Worm (Caenorhabditis elegans) whole organism, young adult: ENCODE results near the gene F58D12.1.

ENCODE experiments used
- B0019.2 ChIP-seq: fragments of 200-800 bp; sonication (Bioruptor generic); conservative IDR thresholded peaks from 2 replicates; pipeline ENCODE4 v1.3.6; 2022; ENCODE audit warnings: missing genetic modification reagents, missing genetic modification characterization, missing compliant biosample characterization
- B0336.3 ChIP-seq: fragments of 200-800 bp; sonication (Bioruptor generic); IDR thresholded peaks from 2 replicates; pipeline ENCODE4 v1.3.6; 2022; ENCODE audit warnings: missing genetic modification characterization, missing compliant biosample characterization
- C06A6.2 ChIP-seq: fragments of 200-800 bp; sonication (Bioruptor generic); conservative IDR thresholded peaks from 2 replicates; pipeline ENCODE4 v1.3.6; 2022; ENCODE audit warnings: missing genetic modification characterization, missing compliant biosample characterization
- C17E4.6 ChIP-seq: fragments of 200-800 bp; sonication (Bioruptor generic); IDR thresholded peaks from 2 replicates; pipeline ENCODE4 v1.3.6; 2022; ENCODE audit warnings: missing genetic modification reagents, missing genetic modification characterization, missing compliant biosample characterization
- F39B2.1 ChIP-seq: fragments of 200-800 bp; sonication (Bioruptor generic); IDR thresholded peaks from 2 replicates; pipeline ENCODE4 v1.3.6; 2022; ENCODE audit warnings: missing genetic modification reagents, missing genetic modification characterization, missing compliant biosample characterization
- F49E8.2 ChIP-seq: sonication (generic microtip); optimal IDR thresholded peaks from 3 replicates; lab custom pipeline; 2017; ENCODE audit warnings: missing genetic modification characterization, mild to moderate bottlenecking, missing compliant biosample characterization, antibody characterized with exemption, moderate library complexity; ENCODE audit not compliant: insufficient read depth
- F52B5.7 ChIP-seq: sonication (generic microtip); optimal IDR thresholded peaks from 2 replicates; lab custom pipeline; 2016; ENCODE audit warnings: mild to moderate bottlenecking, missing genetic modification characterization, missing compliant biosample characterization
- F57C9.4 ChIP-seq: sonication (generic microtip); optimal IDR thresholded peaks from 2 replicates; lab custom pipeline; 2017; ENCODE audit warnings: mild to moderate bottlenecking, missing genetic modification characterization, missing compliant biosample characterization
- T26A5.8 ChIP-seq: sonication (generic microtip); optimal IDR thresholded peaks from 2 replicates; lab custom pipeline; 2016; ENCODE audit warnings: missing genetic modification characterization, missing compliant biosample characterization
- Y56A3A.18 ChIP-seq: fragments of 200-800 bp; sonication (Bioruptor generic); IDR thresholded peaks from 2 replicates; pipeline ENCODE4 v1.3.6; 2022; ENCODE audit warnings: missing genetic modification reagents, missing genetic modification characterization, missing compliant biosample characterization
- ZK185.1 ChIP-seq: sonication (generic microtip); optimal IDR thresholded peaks from 2 replicates; lab custom pipeline; 2016; ENCODE audit warnings: mild to moderate bottlenecking, missing genetic modification characterization, missing compliant biosample characterization; ENCODE audit not compliant: poor library complexity, severe bottlenecking
- akir-1 ChIP-seq: fragments of 200-800 bp; sonication (Bioruptor generic); optimal IDR thresholded peaks from 2 replicates; lab custom pipeline; 2018; ENCODE audit warnings: mild to moderate bottlenecking, missing genetic modification characterization, moderate library complexity, missing compliant biosample characterization
- cebp-1 ChIP-seq, 2 experiments: fragments of 200-800 bp in 1 of 2; sonication (Bioruptor generic) in 1 of 2; sonication (generic microtip) in 1 of 2; IDR thresholded peaks in 1 of 2; optimal IDR thresholded peaks in 1 of 2; 2 replicates each; pipeline versions ENCODE4 v1.3.6 to Lab custom; 2017 to 2022; ENCODE audit warnings: missing compliant biosample characterization in 2 of 2, missing genetic modification characterization in 2 of 2, mild to moderate bottlenecking in 1 of 2, missing genetic modification reagents in 1 of 2, moderate library complexity in 1 of 2
- cebp-2 ChIP-seq: fragments of 200-800 bp; sonication (Bioruptor generic); IDR thresholded peaks from 2 replicates; pipeline ENCODE4 v1.3.6; 2022; ENCODE audit warnings: missing genetic modification characterization, missing compliant biosample characterization
- ceh-100 ChIP-seq: fragments of 200-800 bp; sonication (Bioruptor generic); IDR thresholded peaks from 2 replicates; pipeline ENCODE4 v1.3.6; 2022; ENCODE audit warnings: missing genetic modification reagents, missing genetic modification characterization, missing compliant biosample characterization
- dox-1 ChIP-seq: fragments of 200-800 bp; sonication (Bioruptor generic); IDR thresholded peaks from 2 replicates; pipeline ENCODE4 v1.3.6; 2022; ENCODE audit warnings: missing genetic modification reagents, missing genetic modification characterization, missing compliant biosample characterization
- egl-44 ChIP-seq: fragments of 200-800 bp; sonication (Bioruptor generic); IDR thresholded peaks from 2 replicates; pipeline ENCODE4 v1.3.6; 2022; ENCODE audit warnings: missing genetic modification reagents, missing genetic modification characterization, missing compliant biosample characterization
- fkh-3 ChIP-seq: sonication (generic microtip); optimal IDR thresholded peaks from 2 replicates; lab custom pipeline; 2016; ENCODE audit warnings: mild to moderate bottlenecking, missing genetic modification characterization, missing compliant biosample characterization
- gei-17 ChIP-seq: fragments of 200-800 bp; sonication (Bioruptor generic); optimal IDR thresholded peaks from 2 replicates; lab custom pipeline; 2018; ENCODE audit warnings: mild to moderate bottlenecking, missing genetic modification characterization, missing compliant biosample characterization
- him-1 ChIP-seq: sonication (generic microtip); optimal IDR thresholded peaks from 2 replicates; lab custom pipeline; 2016; ENCODE audit warnings: missing genotype, missing genetic modification reagents, missing genetic modification characterization, missing compliant biosample characterization
- hrde-1 ChIP-seq: sonication (generic microtip); optimal IDR thresholded peaks from 2 replicates; lab custom pipeline; 2016; ENCODE audit warnings: missing genetic modification characterization, mild to moderate bottlenecking, missing compliant biosample characterization, moderate library complexity, missing genotype, missing genetic modification reagents, borderline replicate concordance
- hsf-1 ChIP-seq: fragments of 200-800 bp; sonication (Bioruptor generic); IDR thresholded peaks from 2 replicates; pipeline ENCODE4 v1.3.6; 2022; ENCODE audit warnings: missing genetic modification reagents, missing genetic modification characterization, missing compliant biosample characterization
- let-526 ChIP-seq: fragments of 200-800 bp; sonication (Bioruptor generic); IDR thresholded peaks from 2 replicates; pipeline ENCODE4 v1.3.6; 2022; ENCODE audit warnings: missing genetic modification reagents, missing genetic modification characterization, missing compliant biosample characterization
- lin-26 ChIP-seq: fragments of 200-800 bp; sonication (Bioruptor generic); IDR thresholded peaks from 2 replicates; pipeline ENCODE4 v1.3.6; 2022; ENCODE audit warnings: missing genetic modification reagents, missing genetic modification characterization, missing compliant biosample characterization
- lin-35 ChIP-seq, 3 experiments: fragments of 150-350 bp in 2 of 3; sonication (generic microtip) in 1 of 3; optimal IDR thresholded peaks; 2 replicates each; lab custom pipeline; 2014 to 2018; ENCODE audit warnings: missing biosample characterization in 3 of 3, missing genetic modification characterization in 3 of 3, missing genetic modification reagents in 3 of 3
- lin-40 ChIP-seq: sonication (generic microtip); optimal IDR thresholded peaks from 2 replicates; lab custom pipeline; 2016; ENCODE audit warnings: missing genetic modification characterization, mild to moderate bottlenecking, missing compliant biosample characterization, missing genotype, missing genetic modification reagents
- lin-54 ChIP-seq: fragments of 200-800 bp; sonication (Bioruptor generic); optimal IDR thresholded peaks from 2 replicates; lab custom pipeline; 2018; ENCODE audit warnings: mild to moderate bottlenecking, missing genetic modification characterization, missing compliant biosample characterization
- lir-1 ChIP-seq: fragments of 200-800 bp; sonication (Bioruptor generic); conservative IDR thresholded peaks from 2 replicates; pipeline ENCODE4 v1.3.6; 2022; ENCODE audit warnings: missing genetic modification reagents, missing genetic modification characterization, missing compliant biosample characterization
- lsl-1 ChIP-seq: fragments of 200-800 bp; sonication (Bioruptor generic); optimal IDR thresholded peaks from 2 replicates; lab custom pipeline; 2018; ENCODE audit warnings: mild to moderate bottlenecking, missing genetic modification characterization, moderate library complexity, missing compliant biosample characterization
- madf-10 ChIP-seq: sonication (generic microtip); optimal IDR thresholded peaks from 2 replicates; lab custom pipeline; 2016; ENCODE audit warnings: mild to moderate bottlenecking, missing genetic modification characterization, missing compliant biosample characterization
- madf-3 ChIP-seq: fragments of 200-800 bp; sonication (Bioruptor generic); IDR thresholded peaks from 2 replicates; pipeline ENCODE4 v1.3.6; 2022; ENCODE audit warnings: missing genetic modification reagents, missing genetic modification characterization, missing compliant biosample characterization
- nhr-120 ChIP-seq: fragments of 200-800 bp; sonication (Bioruptor generic); IDR thresholded peaks from 2 replicates; pipeline ENCODE4 v1.3.6; 2022; ENCODE audit warnings: missing genetic modification characterization, missing compliant biosample characterization
- nhr-179 ChIP-seq: sonication (generic microtip); optimal IDR thresholded peaks from 2 replicates; lab custom pipeline; 2016; ENCODE audit warnings: mild to moderate bottlenecking, missing genetic modification characterization, missing compliant biosample characterization
- nhr-27 ChIP-seq: fragments of 200-800 bp; sonication (Bioruptor generic); optimal IDR thresholded peaks from 2 replicates; lab custom pipeline; 2018; ENCODE audit warnings: mild to moderate bottlenecking, missing genetic modification characterization, moderate library complexity, missing compliant biosample characterization
- pha-4 ChIP-seq: fragments of 150-350 bp; sonication (generic microtip); optimal IDR thresholded peaks from 2 replicates; lab custom pipeline; 2014; ENCODE audit warnings: missing biosample characterization, missing genetic modification reagents, missing genetic modification characterization
- rpc-1 ChIP-seq, 2 experiments: fragments of 150-350 bp in 1 of 2; sonication (generic microtip) in 1 of 2; optimal IDR thresholded peaks; 2 replicates each; lab custom pipeline; 2014 to 2018; ENCODE audit warnings: missing biosample characterization in 1 of 2, missing genetic modification characterization in 1 of 2, missing genetic modification reagents in 1 of 2, missing genotype in 1 of 2
- snpc-1.3 ChIP-seq: sonication (generic microtip); optimal IDR thresholded peaks from 2 replicates; lab custom pipeline; 2017; ENCODE audit warnings: missing genetic modification characterization, mild to moderate bottlenecking, missing compliant biosample characterization, antibody characterized with exemption, moderate library complexity, missing genotype, missing genetic modification reagents; ENCODE audit not compliant: insufficient read depth
- sptf-2 ChIP-seq: fragments of 200-800 bp; sonication (Bioruptor generic); optimal IDR thresholded peaks from 2 replicates; lab custom pipeline; 2018; ENCODE audit warnings: mild to moderate bottlenecking, missing genetic modification characterization, missing compliant biosample characterization
- tbx-9 ChIP-seq: sonication (generic microtip); optimal IDR thresholded peaks from 2 replicates; lab custom pipeline; 2016; ENCODE audit warnings: borderline replicate concordance, missing genetic modification characterization, inconsistent platforms, missing compliant biosample characterization
- unc-62 ChIP-seq: fragments of 150-350 bp; optimal IDR thresholded peaks from 2 replicates; lab custom pipeline; 2014; ENCODE audit warnings: missing biosample characterization, missing genetic modification reagents, missing genetic modification characterization
- zfh-2 ChIP-seq: fragments of 200-800 bp; sonication (Bioruptor generic); conservative IDR thresholded peaks from 2 replicates; pipeline ENCODE4 v1.3.6; 2022; ENCODE audit warnings: missing genetic modification reagents, missing genetic modification characterization, missing compliant biosample characterization
- ztf-22 ChIP-seq: fragments of 200-800 bp; sonication (Bioruptor generic); optimal IDR thresholded peaks from 2 replicates; lab custom pipeline; 2018; ENCODE audit warnings: mild to moderate bottlenecking, missing genetic modification characterization, moderate library complexity, missing compliant biosample characterization
- ztf-26 ChIP-seq: sonication (generic microtip); optimal IDR thresholded peaks from 2 replicates; lab custom pipeline; 2017; ENCODE audit warnings: missing genetic modification characterization, missing compliant biosample characterization
- ztf-28 ChIP-seq: fragments of 200-800 bp; sonication (Bioruptor generic); IDR thresholded peaks from 2 replicates; pipeline ENCODE4 v1.3.6; 2022; ENCODE audit warnings: missing genetic modification reagents, missing genetic modification characterization, missing compliant biosample characterization
- ztf-6 ChIP-seq: fragments of 200-800 bp; sonication (Bioruptor generic); IDR thresholded peaks from 2 replicates; pipeline ENCODE4 v1.3.6; 2022; ENCODE audit warnings: missing genetic modification reagents, missing genetic modification characterization, missing compliant biosample characterization

The F58D12.1 gene

DNA sequence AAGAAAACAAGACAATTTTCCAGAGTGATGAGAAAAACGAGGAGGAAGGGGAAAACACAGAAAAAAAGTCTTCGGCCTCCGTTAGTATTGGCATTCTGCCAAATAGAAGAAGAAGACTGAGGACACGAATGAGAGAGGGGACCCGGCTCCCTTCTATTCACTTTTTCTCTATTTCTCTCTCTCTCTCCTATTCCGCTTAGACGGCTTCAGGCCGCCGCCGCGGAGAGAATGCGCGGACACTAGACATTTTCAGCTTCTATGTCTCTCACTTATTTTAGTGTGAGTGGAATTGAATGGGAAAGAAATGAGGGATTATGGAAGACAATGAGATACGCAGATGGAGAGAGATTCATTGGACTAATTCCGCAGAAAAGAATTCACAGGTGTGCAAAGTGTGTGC is 42.6 kb upstream of the F58D12.1 start:
- TF ChIP-seq zfh-2 (GFP tag; lab: Robert Waterston, UW) = 0 out of 2 replicates have a peak, but pooled peaks have one; percentile 16
- TF ChIP-seq cebp-2 = no peak
- no peak for TF ChIP-seq snpc-1.3 (tag; lab: Kevin White, UChicago)
- no peak for TF ChIP-seq ZK185.1 (tag; lab: Kevin White, UChicago)
- TF ChIP-seq F49E8.2 (tag; lab: Kevin White, UChicago) = no peak
- no peak for TF ChIP-seq Y56A3A.18 (GFP tag; lab: Robert Waterston, UW)
- no peak for TF ChIP-seq dox-1 (GFP tag; lab: Robert Waterston, UW)

DNA sequence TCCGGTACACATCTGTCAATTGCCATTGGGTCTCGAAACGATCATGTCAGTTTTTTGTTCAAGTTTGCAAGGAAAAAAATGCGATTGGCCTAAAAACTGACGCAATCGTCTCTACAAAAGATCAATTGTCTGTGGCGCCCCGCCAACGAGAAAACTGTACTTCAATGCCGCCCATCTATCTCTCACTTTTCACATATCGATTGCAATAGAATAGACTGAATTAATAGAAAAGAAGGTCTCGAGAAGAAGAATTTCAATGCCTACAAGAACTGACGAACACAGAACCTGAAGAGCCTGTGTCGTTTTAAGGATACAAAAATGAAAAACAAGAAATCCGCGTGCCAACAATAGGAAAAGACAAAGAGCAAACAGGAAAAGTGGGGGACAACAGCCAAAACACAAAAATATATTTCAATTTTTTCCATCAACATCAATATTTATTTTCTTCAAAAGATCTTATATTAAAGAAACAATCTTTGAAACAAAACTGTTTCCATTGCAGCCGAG is 41.0 kb upstream of the F58D12.1 start:
- TF ChIP-seq lin-54 (GFP tag; lab: Kevin White, UChicago) (peak; percentile 43), ztf-26 (tag; lab: Kevin White, UChicago) (peak; percentile 47), lir-1 (GFP tag; lab: Robert Waterston, UW) (no peak), him-1 (no peak), ztf-22 (peak; percentile 4), B0336.3 (GFP tag; lab: Robert Waterston, UW) (peak; percentile 48), F57C9.4 (tag; lab: Kevin White, UChicago) (no peak), nhr-27 (tag; lab: Kevin White, UChicago) (no peak), ztf-6 (GFP tag; lab: Robert Waterston, UW) (no peak), cebp-2 (no peak), cebp-1 (GFP tag; IDR thresholded peaks at IDR 0.05; lab: Robert Waterston, UW) (no peak), cebp-1 (tag; optimal IDR thresholded peaks at IDR 0.05; lab: Kevin White, UChicago) (peak; percentile 40), egl-44 (GFP tag; lab: Robert Waterston, UW) (no peak), madf-3 (GFP tag; lab: Robert Waterston, UW) (peak; percentile 72; the same call in 1 of the 2 replicates), let-526 (GFP tag; lab: Robert Waterston, UW) (no peak), pha-4 (tag; lab: Kevin White, UChicago) (no peak), ceh-100 (no peak), madf-10 (tag; lab: Kevin White, UChicago) (peak; percentile 22), F52B5.7 (tag; lab: Kevin White, UChicago) (no peak), fkh-3 (tag; lab: Kevin White, UChicago) (no peak), T26A5.8 (tag; lab: Kevin White, UChicago) (peak; percentile 51), lin-35 (GFP tag; optimal IDR thresholded peaks at IDR 0.05; lab: Kevin White, UChicago) (peak in 1 of 3 experiments; percentile 33), hrde-1 (tag; lab: Kevin White, UChicago) (no peak), nhr-179 (tag; lab: Kevin White, UChicago) (no peak), lin-40 (tag; lab: Kevin White, UChicago) (peak; percentile 36), F49E8.2 (tag; lab: Kevin White, UChicago) (peak; percentile 50), C06A6.2 (GFP tag; lab: Robert Waterston, UW) (no peak), sptf-2 (no peak), akir-1 (no peak), tbx-9 (tag; lab: Kevin White, UChicago) (no peak), B0019.2 (GFP tag; lab: Robert Waterston, UW) (no peak), gei-17 (GFP tag; lab: Kevin White, UChicago) (no peak), unc-62 (GFP tag; lab: Kevin White, UChicago) (no peak), F39B2.1 (GFP tag; lab: Robert Waterston, UW) (no peak), ztf-28 (GFP tag; lab: Robert Waterston, UW) (no peak), nhr-120 (GFP tag; lab: Robert Waterston, UW) (no peak), rpc-1 (optimal IDR thresholded peaks at IDR 0.05; lab: Kevin White, UChicago) (no peak), rpc-1 (tag; optimal IDR thresholded peaks at IDR 0.05; lab: Kevin White, UChicago) (no peak), hsf-1 (GFP tag; lab: Robert Waterston, UW) (peak; percentile 53; the same call in 1 of the 2 replicates), lsl-1 (GFP tag; lab: Kevin White, UChicago) (no peak), C17E4.6 (GFP tag; lab: Robert Waterston, UW) (0 out of 2 replicates have a peak, but pooled peaks have one; percentile 27), lin-26 (GFP tag; lab: Robert Waterston, UW) (peak; percentile 30; the same call in 1 of the 2 replicates)
